Fruit fly (Drosophila melanogaster) whole organism, prepupa: ENCODE measurements around the gene Rpn3.

Experiments
- Blimp-1 ChIP-seq: fragments of 200-800 bp; sonication (Bioruptor generic); optimal IDR thresholded peaks from 3 replicates; lab custom pipeline; 2017; ENCODE audit warnings: missing biosample characterization, missing genetic modification characterization, mild to moderate bottlenecking, moderate library complexity, missing genetic modification reagents
- CG10631 ChIP-seq: fragments of 200-800 bp; sonication (Bioruptor generic); optimal IDR thresholded peaks from 2 replicates; lab custom pipeline; 2016; ENCODE audit warnings: missing biosample characterization, missing genetic modification characterization
- CG10669 ChIP-seq: fragments of 200-800 bp; sonication (Bioruptor generic); optimal IDR thresholded peaks from 3 replicates; lab custom pipeline; 2018; ENCODE audit warnings: missing biosample characterization, mild to moderate bottlenecking, missing genetic modification characterization, moderate library complexity
- CG11762 ChIP-seq: fragments of 200-800 bp; sonication (Bioruptor generic); optimal IDR thresholded peaks from 3 replicates; lab custom pipeline; 2016; ENCODE audit warnings: missing biosample characterization, missing genetic modification characterization; ENCODE audit not compliant: insufficient read depth
- CG11902 ChIP-seq: fragments of 200-800 bp; sonication (Bioruptor generic); optimal IDR thresholded peaks from 3 replicates; lab custom pipeline; 2016; ENCODE audit warnings: missing biosample characterization, missing genetic modification characterization
- CG15336 ChIP-seq: fragments of 200-800 bp; sonication (Bioruptor generic); IDR thresholded peaks from 2 replicates; pipeline ENCODE4 v1.3.6; 2022; ENCODE audit warnings: missing biosample characterization, missing genetic modification characterization
- CG1621 ChIP-seq: fragments of 200-800 bp; sonication (Bioruptor generic); optimal IDR thresholded peaks from 3 replicates; lab custom pipeline; 2018; ENCODE audit warnings: missing biosample characterization, mild to moderate bottlenecking, missing genetic modification characterization
- CG16779 ChIP-seq: fragments of 200-800 bp; sonication (Bioruptor generic); optimal IDR thresholded peaks from 3 replicates; lab custom pipeline; 2017; ENCODE audit warnings: missing biosample characterization, mild to moderate bottlenecking, missing genetic modification characterization
- CG31627 ChIP-seq: fragments of 200-800 bp; sonication (Bioruptor generic); optimal IDR thresholded peaks from 3 replicates; lab custom pipeline; 2016; ENCODE audit warnings: missing biosample characterization, missing genetic modification characterization
- CG32006 ChIP-seq: fragments of 200-800 bp; sonication (Bioruptor generic); optimal IDR thresholded peaks from 3 replicates; lab custom pipeline; 2017; ENCODE audit warnings: missing biosample characterization, mild to moderate bottlenecking, missing genetic modification characterization
- CG34406 ChIP-seq: fragments of 200-800 bp; sonication (Bioruptor generic); optimal IDR thresholded peaks from 3 replicates; lab custom pipeline; 2016; ENCODE audit warnings: missing biosample characterization, missing genetic modification characterization
- CG3919 ChIP-seq: fragments of 200-800 bp; sonication (Bioruptor generic); optimal IDR thresholded peaks from 3 replicates; lab custom pipeline; 2016; ENCODE audit warnings: missing biosample characterization, missing genetic modification characterization
- CG4318 ChIP-seq: fragments of 200-800 bp; sonication (Bioruptor generic); optimal IDR thresholded peaks from 3 replicates; lab custom pipeline; 2017; ENCODE audit warnings: missing biosample characterization, mild to moderate bottlenecking, missing genetic modification characterization
- CG6276 ChIP-seq: fragments of 200-800 bp; sonication (Bioruptor generic); optimal IDR thresholded peaks from 2 replicates; lab custom pipeline; 2017; ENCODE audit warnings: missing biosample characterization, mild to moderate bottlenecking, missing genetic modification characterization
- CG6808 ChIP-seq: fragments of 200-800 bp; sonication (Bioruptor generic); optimal IDR thresholded peaks from 3 replicates; lab custom pipeline; 2017; ENCODE audit warnings: missing biosample characterization, missing genetic modification characterization, mild to moderate bottlenecking, moderate library complexity, missing genetic modification reagents
- CG6854 ChIP-seq: fragments of 200-800 bp; sonication (Bioruptor generic); optimal IDR thresholded peaks from 2 replicates; lab custom pipeline; 2017; ENCODE audit warnings: missing biosample characterization, mild to moderate bottlenecking, missing genetic modification characterization
- CG7368 ChIP-seq: fragments of 200-800 bp; sonication (Bioruptor generic); optimal IDR thresholded peaks from 3 replicates; lab custom pipeline; 2016; ENCODE audit warnings: missing biosample characterization, missing genetic modification characterization
- CG8119 ChIP-seq: fragments of 200-800 bp; sonication (Bioruptor generic); IDR thresholded peaks from 3 replicates; pipeline ENCODE4 v1.3.6; 2022; ENCODE audit warnings: missing biosample characterization, missing genetic modification characterization
- Eip75B ChIP-seq: fragments of 200-800 bp; sonication (Bioruptor generic); optimal IDR thresholded peaks from 3 replicates; lab custom pipeline; 2016; ENCODE audit warnings: missing biosample characterization, missing genetic modification characterization
- Eip78C ChIP-seq: fragments of 200-800 bp; sonication (Bioruptor generic); peaks from one replicate; lab custom pipeline; 2016; ENCODE audit warnings: missing biosample characterization, missing genetic modification characterization
- Eip93F ChIP-seq: fragments of 200-800 bp; sonication (Bioruptor generic); optimal IDR thresholded peaks from 2 replicates; lab custom pipeline; 2016; ENCODE audit warnings: missing biosample characterization, mild to moderate bottlenecking, missing genetic modification characterization
- Ets96B ChIP-seq: fragments of 200-800 bp; optimal IDR thresholded peaks from 2 replicates; lab custom pipeline; 2019; ENCODE audit warnings: missing biosample characterization, mild to moderate bottlenecking, missing genetic modification characterization, moderate library complexity
- Gug ChIP-seq: fragments of 200-800 bp; sonication (Bioruptor generic); IDR thresholded peaks from 2 replicates; pipeline ENCODE4 v1.3.6; 2022; ENCODE audit warnings: missing biosample characterization, missing genetic modification characterization
- Hr39 ChIP-seq: fragments of 200-800 bp; sonication (Bioruptor generic); optimal IDR thresholded peaks from 2 replicates; lab custom pipeline; 2016; ENCODE audit warnings: missing biosample characterization, missing genetic modification characterization
- Hr4 ChIP-seq: fragments of 200-800 bp; sonication (Bioruptor generic); optimal IDR thresholded peaks from 3 replicates; lab custom pipeline; 2016; ENCODE audit warnings: missing biosample characterization, missing genetic modification characterization
- Lpt ChIP-seq: fragments of 200-800 bp; sonication (Bioruptor generic); optimal IDR thresholded peaks from 3 replicates; lab custom pipeline; 2016; ENCODE audit warnings: missing biosample characterization, missing genetic modification characterization
- Met ChIP-seq: fragments of 200-800 bp; sonication (Bioruptor generic); optimal IDR thresholded peaks from 3 replicates; lab custom pipeline; 2016; ENCODE audit warnings: missing biosample characterization, missing genetic modification characterization
- OdsH ChIP-seq: fragments of 200-800 bp; sonication (Bioruptor generic); optimal IDR thresholded peaks from 3 replicates; lab custom pipeline; 2016; ENCODE audit warnings: missing biosample characterization, missing genetic modification characterization
- Smox ChIP-seq: fragments of 200-800 bp; sonication (Bioruptor generic); optimal IDR thresholded peaks from 3 replicates; lab custom pipeline; 2016; ENCODE audit warnings: missing biosample characterization, missing genetic modification characterization
- Sox102F ChIP-seq: fragments of 200-800 bp; sonication (Bioruptor generic); optimal IDR thresholded peaks from 2 replicates; lab custom pipeline; 2016; ENCODE audit warnings: missing biosample characterization, mild to moderate bottlenecking, missing genetic modification characterization
- Sox14 ChIP-seq: fragments of 200-800 bp; sonication (Bioruptor generic); optimal IDR thresholded peaks from 3 replicates; lab custom pipeline; 2016; ENCODE audit warnings: missing biosample characterization, missing genetic modification characterization
- achi ChIP-seq: fragments of 200-800 bp; sonication (Bioruptor generic); optimal IDR thresholded peaks from 3 replicates; lab custom pipeline; 2016; ENCODE audit warnings: missing biosample characterization, missing genetic modification characterization
- acj6 ChIP-seq: fragments of 200-800 bp; sonication (Bioruptor generic); optimal IDR thresholded peaks from 3 replicates; lab custom pipeline; 2016; ENCODE audit warnings: missing biosample characterization, missing genetic modification characterization
- dac ChIP-seq: fragments of 200-800 bp; sonication (Bioruptor generic); optimal IDR thresholded peaks from 2 replicates; lab custom pipeline; 2017; ENCODE audit warnings: missing biosample characterization, mild to moderate bottlenecking, missing genetic modification characterization
- dsx ChIP-seq: fragments of 200-800 bp; optimal IDR thresholded peaks from 3 replicates; lab custom pipeline; 2019; ENCODE audit warnings: missing biosample characterization, mild to moderate bottlenecking, missing genetic modification characterization, moderate library complexity; ENCODE audit not compliant: poor library complexity, severe bottlenecking
- eg ChIP-seq: fragments of 200-800 bp; sonication (Bioruptor generic); IDR thresholded peaks from 3 replicates; pipeline ENCODE4 v1.3.6; 2022; ENCODE audit warnings: missing biosample characterization, missing genetic modification characterization
- esn ChIP-seq: fragments of 200-800 bp; sonication (Bioruptor generic); optimal IDR thresholded peaks from 2 replicates; lab custom pipeline; 2016; ENCODE audit warnings: missing biosample characterization, mild to moderate bottlenecking, missing genetic modification characterization, moderate library complexity
- fd59A ChIP-seq: fragments of 200-800 bp; sonication (Bioruptor generic); optimal IDR thresholded peaks from 2 replicates; lab custom pipeline; 2017; ENCODE audit warnings: missing biosample characterization, mild to moderate bottlenecking, missing genetic modification characterization, missing genetic modification reagents
- lz ChIP-seq: fragments of 200-800 bp; sonication (Bioruptor generic); optimal IDR thresholded peaks from 3 replicates; lab custom pipeline; 2016; ENCODE audit warnings: missing biosample characterization, missing genetic modification characterization
- net ChIP-seq: fragments of 200-800 bp; sonication (Bioruptor generic); optimal IDR thresholded peaks from 3 replicates; lab custom pipeline; 2016; ENCODE audit warnings: missing biosample characterization, missing genetic modification characterization
- salr ChIP-seq, 2 experiments: fragments of 200-800 bp; sonication (Bioruptor generic); optimal IDR thresholded peaks; 3 replicates each; lab custom pipeline; 2016 to 2018; ENCODE audit warnings: missing biosample characterization in 2 of 2, missing genetic modification characterization in 2 of 2, mild to moderate bottlenecking in 1 of 2
- ss ChIP-seq, 2 experiments: fragments of 200-800 bp; sonication (Bioruptor generic); optimal IDR thresholded peaks; 2 replicates in 1 of 2; 3 replicates in 1 of 2; lab custom pipeline; 2017 to 2018; ENCODE audit warnings: mild to moderate bottlenecking in 2 of 2, missing biosample characterization in 2 of 2, missing genetic modification characterization in 2 of 2, moderate library complexity in 1 of 2
- svp ChIP-seq: fragments of 200-800 bp; sonication (Bioruptor generic); peaks from one replicate; lab custom pipeline; 2016; ENCODE audit warnings: missing biosample characterization, missing genetic modification characterization
- topi ChIP-seq: fragments of 200-800 bp; sonication (Bioruptor generic); optimal IDR thresholded peaks from 3 replicates; lab custom pipeline; 2016; ENCODE audit warnings: missing biosample characterization, missing genetic modification characterization

The Rpn3 gene

dm6 chr2L:19064706-19065105 is 13.1 kb downstream of the Rpn3 start, which contains the start of gene CG17343:
CG17343 (plus strand) TSS chr2L:19064929.
- TF ChIP-seq esn = no peak
- TF ChIP-seq CG11902 (GFP tag; lab: Kevin White, UChicago) = no peak
- TF ChIP-seq Met (GFP tag; lab: Kevin White, UChicago) = no peak
- no peak for TF ChIP-seq achi
- no peak for TF ChIP-seq OdsH (GFP tag; lab: Kevin White, UChicago)
- TF ChIP-seq CG1621 (tag; lab: Kevin White, UChicago) = no peak
- TF ChIP-seq Lpt (GFP tag; lab: Kevin White, UChicago) = no peak
- TF ChIP-seq CG6808 (GFP tag; lab: Kevin White, UChicago) = no peak
- TF ChIP-seq Sox102F (GFP tag; lab: Kevin White, UChicago) = no peak
- TF ChIP-seq Sox14 (GFP tag; lab: Kevin White, UChicago) = no peak
- TF ChIP-seq CG34406 (GFP tag; lab: Kevin White, UChicago) = no peak
- no peak for TF ChIP-seq dsx (GFP tag; lab: Kevin White, UChicago)
- TF ChIP-seq, all 60 proteins: peak for 0

- no peak for TF ChIP-seq svp (GFP tag; lab: Kevin White, UChicago)
- TF ChIP-seq CG16779 = no peak
- no peak for TF ChIP-seq CG31627 (GFP tag; lab: Kevin White, UChicago)
- no peak for TF ChIP-seq CG6276 (GFP tag; lab: Kevin White, UChicago)
- no peak for TF ChIP-seq acj6 (GFP tag; lab: Kevin White, UChicago)
- TF ChIP-seq dac = no peak
- TF ChIP-seq CG3919 (GFP tag; lab: Kevin White, UChicago) = no peak
- no peak for TF ChIP-seq net (GFP tag; lab: Kevin White, UChicago)
- no peak for TF ChIP-seq CG7368 (GFP tag; lab: Kevin White, UChicago)
- TF ChIP-seq Hr4 = no peak
- no peak for TF ChIP-seq Ets96B (tag; lab: Kevin White, UChicago)
- TF ChIP-seq eg (GFP tag; lab: Robert Waterston, UW) = no peak
Observed at dm6 chr2L:19068393-19068792, 16.8 kb downstream of the Rpn3 start.

dm6 chr2L:19069548-19070145 is 18.1 kb downstream of the Rpn3 start, which contains the start of gene CG10702:
CG10702 (minus strand) TSS chr2L:19069851.
- no peak for TF ChIP-seq dac
- no peak for TF ChIP-seq Met (GFP tag; lab: Kevin White, UChicago)
- peak; percentile 55; the same call in 2 of the 3 replicates for TF ChIP-seq eg (GFP tag; lab: Robert Waterston, UW)
- peak; percentile 47 for TF ChIP-seq CG32006 (GFP tag; lab: Kevin White, UChicago)
- TF ChIP-seq Eip78C = peak; percentile 74
- TF ChIP-seq Hr39 (GFP tag; lab: Kevin White, UChicago) = peak; percentile 1
- TF ChIP-seq Gug = no peak
- no peak for TF ChIP-seq Eip93F
- TF ChIP-seq Blimp-1 (GFP tag; lab: Kevin White, UChicago) = no peak
- no peak for TF ChIP-seq CG6276 (GFP tag; lab: Kevin White, UChicago)

- TF ChIP-seq acj6 (GFP tag; lab: Kevin White, UChicago) (no peak), salr (GFP tag; optimal IDR thresholded peaks at IDR 0.05; lab: Kevin White, UChicago) (no peak), net (GFP tag; lab: Kevin White, UChicago) (no peak), CG31627 (GFP tag; lab: Kevin White, UChicago) (no peak), CG10669 (GFP tag; lab: Kevin White, UChicago) (no peak), CG6854 (GFP tag; lab: Kevin White, UChicago) (no peak), CG32006 (GFP tag; lab: Kevin White, UChicago) (no peak), esn (peak; percentile 15), Smox (peak; percentile 21), CG11762 (no peak), topi (GFP tag; lab: Kevin White, UChicago) (peak; percentile 20), dac (no peak), CG4318 (no peak), Hr39 (GFP tag; lab: Kevin White, UChicago) (peak; percentile 9), CG3919 (GFP tag; lab: Kevin White, UChicago) (no peak), Lpt (GFP tag; lab: Kevin White, UChicago) (no peak), CG10631 (GFP tag; lab: Kevin White, UChicago) (no peak), Eip75B (GFP tag; lab: Kevin White, UChicago) (no peak), fd59A (GFP tag; lab: Kevin White, UChicago) (no peak), ss (GFP tag; optimal IDR thresholded peaks at IDR 0.05; lab: Kevin White, UChicago) (no peak), lz (GFP tag; lab: Kevin White, UChicago) (peak; percentile 5), CG8119 (GFP tag; lab: Robert Waterston, UW) (no peak), CG16779 (no peak), CG15336 (GFP tag; lab: Robert Waterston, UW) (no peak), svp (GFP tag; lab: Kevin White, UChicago) (peak; percentile 62)
Observed at dm6 chr2L:19071713-19072112, 20.1 kb downstream of the Rpn3 start.
